Fruit fly (Drosophila melanogaster): ENCODE data around the gene primo-2.

The primo-2 gene

DNA sequence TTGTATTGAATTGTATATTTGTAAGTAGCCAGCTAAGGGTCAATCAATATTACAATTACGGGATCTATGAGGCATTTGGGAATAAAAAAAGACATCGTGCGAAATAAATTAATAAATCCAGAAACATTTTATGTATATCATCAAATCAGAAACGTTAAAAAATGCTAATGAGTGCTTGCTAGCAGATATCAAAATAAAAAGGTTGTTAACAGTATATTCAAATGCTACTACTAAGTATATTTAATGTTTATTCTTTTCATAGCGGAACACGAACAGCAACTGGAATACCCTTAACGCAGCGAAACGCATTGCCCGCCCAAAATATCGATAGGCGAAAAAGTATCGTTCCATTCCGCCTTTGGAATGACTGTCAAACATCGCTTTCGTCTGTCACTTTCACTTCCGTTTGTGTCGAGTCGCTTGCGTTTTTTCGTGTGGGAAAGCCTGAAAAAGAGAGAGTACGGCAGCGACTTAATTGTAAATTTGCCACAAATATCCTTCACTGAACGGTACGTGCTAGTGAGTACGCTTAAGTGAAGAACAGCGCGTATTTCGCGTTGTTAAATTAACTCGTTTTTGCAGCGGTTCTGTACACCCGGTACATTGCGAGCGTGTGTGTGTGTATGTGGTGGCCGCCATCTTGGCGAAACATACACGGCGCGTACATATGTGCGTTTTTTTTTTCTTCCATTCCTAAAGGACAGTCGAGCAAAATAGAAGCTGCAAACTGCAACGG is 50.5 kb downstream of the primo-2 start, which contains the start of gene B52 (continued):
- peak; percentile 59 for TF ChIP-seq esg (GFP tag; conservative IDR thresholded peaks at IDR 0.05)
- TF ChIP-seq Deaf1 (tag; optimal IDR thresholded peaks at IDR 0.05): no peak
- peak; percentile 85 for TF ChIP-seq CG6765 (GFP tag; optimal IDR thresholded peaks at IDR 0.05)
- peak; percentile 49 for TF ChIP-seq MBD-R2 (GFP tag; IDR thresholded peaks at IDR 0.05)
- peak; percentile 49; the same call in 1 of the 2 replicates for TF ChIP-seq ranshi (GFP tag; IDR thresholded peaks at IDR 0.05)
- no peak for TF ChIP-seq pita (GFP tag; optimal IDR thresholded peaks at IDR 0.05)
- TF ChIP-seq peb (GFP tag; IDR thresholded peaks at IDR 0.05): no peak; the same call in 1 of the 2 replicates
- TF ChIP-seq ems (GFP tag; optimal IDR thresholded peaks at IDR 0.05): peak; percentile 51
- peak; percentile 50 for TF ChIP-seq CoRest (tag; optimal IDR thresholded peaks at IDR 0.05)
- no peak for TF ChIP-seq CG4854 (GFP tag; optimal IDR thresholded peaks at IDR 0.05)
- TF ChIP-seq Bdp1 (GFP tag; optimal IDR thresholded peaks at IDR 0.05): peak; percentile 45
- TF ChIP-seq Hsf (GFP tag; optimal IDR thresholded peaks at IDR 0.05): peak; percentile 65
- TF ChIP-seq CG17328 (GFP tag; IDR thresholded peaks at IDR 0.05): peak; percentile 55
- TF ChIP-seq lov (optimal IDR thresholded peaks at IDR 0.05): no peak
- peak; percentile 69; the same call in 1 of the 3 replicates for TF ChIP-seq lov (GFP tag; IDR thresholded peaks at IDR 0.05)
- peak; percentile 50 for TF ChIP-seq CG4424 (GFP tag; optimal IDR thresholded peaks at IDR 0.05)
- TF ChIP-seq YL-1 (GFP tag; optimal IDR thresholded peaks at IDR 0.05): peak; percentile 96
- peak; percentile 45; the same call in 1 of the 2 replicates for TF ChIP-seq unc-4 (GFP tag; IDR thresholded peaks at IDR 0.05; ENCODE audit: partially characterized antibody)
- no peak for TF ChIP-seq ftz-f1 (GFP tag; optimal IDR thresholded peaks at IDR 0.05)
- peak; percentile 80 for TF ChIP-seq vvl (GFP tag; IDR thresholded peaks at IDR 0.05)
- TF ChIP-seq cad (GFP tag; optimal IDR thresholded peaks at IDR 0.05): no peak
- TF ChIP-seq dmrt99B (tag; optimal IDR thresholded peaks at IDR 0.05): no peak
- TF ChIP-seq CG18599 (GFP tag; optimal IDR thresholded peaks at IDR 0.05): peak; percentile 60
- 0 out of 2 replicates have a peak, but pooled peaks have one; percentile 40 for TF ChIP-seq dati (GFP tag; IDR thresholded peaks at IDR 0.05)
- 0 out of 2 replicates have a peak, but pooled peaks have one; percentile 41 for TF ChIP-seq CG8765 (GFP tag; IDR thresholded peaks at IDR 0.05)
- TF ChIP-seq cg (GFP tag; optimal IDR thresholded peaks at IDR 0.05): peak; percentile 92
- peak; percentile 76 for TF ChIP-seq ssp (GFP tag; IDR thresholded peaks at IDR 0.05)
- TF ChIP-seq CG1603 (tag; optimal IDR thresholded peaks at IDR 0.05): peak; percentile 83
- peak; percentile 32 for TF ChIP-seq Mad (GFP tag; optimal IDR thresholded peaks at IDR 0.05)
- TF ChIP-seq Gsc (GFP tag; IDR thresholded peaks at IDR 0.05): no peak; the same call in 1 of the 2 replicates
- TF ChIP-seq CG1647 (GFP tag; optimal IDR thresholded peaks at IDR 0.05): no peak
- peak; percentile 45 for TF ChIP-seq Kr (GFP tag; optimal IDR thresholded peaks at IDR 0.05)
- TF ChIP-seq CG8944 (GFP tag; optimal IDR thresholded peaks at IDR 0.05): no peak
- TF ChIP-seq gfzf (GFP tag; optimal IDR thresholded peaks at IDR 0.05): peak; percentile 42
- TF ChIP-seq B-H2 (GFP tag; optimal IDR thresholded peaks at IDR 0.05): peak; percentile 61
- TF ChIP-seq seq (GFP tag; IDR thresholded peaks at IDR 0.05): peak; percentile 48; the same call in 1 of the 2 replicates
- TF ChIP-seq Sox100B (GFP tag; optimal IDR thresholded peaks at IDR 0.05): peak; percentile 62
- TF ChIP-seq CG33213 (GFP tag; optimal IDR thresholded peaks at IDR 0.05): peak; percentile 72
- TF ChIP-seq dm (GFP tag; optimal IDR thresholded peaks at IDR 0.05): peak; percentile 80
- TF ChIP-seq knrl (GFP tag; IDR thresholded peaks at IDR 0.05; ENCODE audit: partially characterized antibody): peak; percentile 59
- TF ChIP-seq CG12744 (GFP tag; optimal IDR thresholded peaks at IDR 0.05): peak; percentile 28
- TF ChIP-seq prd (optimal IDR thresholded peaks at IDR 0.05): no peak
- TF ChIP-seq prd (GFP tag; IDR thresholded peaks at IDR 0.05): peak; percentile 66
- TF ChIP-seq CG2129 (GFP tag; IDR thresholded peaks at IDR 0.05; ENCODE audit: partially characterized antibody): peak; percentile 18; the same call in 1 of the 2 replicates
- no peak for TF ChIP-seq aop (GFP tag; IDR thresholded peaks at IDR 0.05)
- peak; percentile 12 for TF ChIP-seq CG2120 (GFP tag; optimal IDR thresholded peaks at IDR 0.05)
- TF ChIP-seq repo (GFP tag; optimal IDR thresholded peaks at IDR 0.05): peak; percentile 1
- TF ChIP-seq CG1832 (GFP tag; optimal IDR thresholded peaks at IDR 0.05): no peak
- no peak for TF ChIP-seq Ssrp (tag; optimal IDR thresholded peaks at IDR 0.05)
- peak; percentile 31 for TF ChIP-seq gcm2 (GFP tag; optimal IDR thresholded peaks at IDR 0.05)

Measured in whole organism, embryonic.